Worm (Caenorhabditis elegans) whole organism, young adult: ENCODE results near the gene R05H5.7.

Experiments used
- egrh-3 ChIP-seq: fragments of 200-800 bp; sonication (Bioruptor generic); IDR thresholded peaks from 2 replicates; pipeline ENCODE4 v1.3.6; 2022; ENCODE audit warnings: missing genetic modification reagents, missing genetic modification characterization, missing compliant biosample characterization
- ztf-26 ChIP-seq: sonication (generic microtip); optimal IDR thresholded peaks from 2 replicates; lab custom pipeline; 2017; ENCODE audit warnings: missing genetic modification characterization, missing compliant biosample characterization

- no peak for TF ChIP-seq egrh-3 (GFP tag; lab: Robert Waterston, UW)
- no peak for TF ChIP-seq ztf-26 (tag; lab: Kevin White, UChicago)
Observed at ce11 chrII:10187808-10188207, 4.5 kb upstream of the R05H5.7 start, which contains the start of gene srd-2.
